Worm (Caenorhabditis elegans) whole organism, L4 larva: ENCODE results near the gene K07C11.8.

ENCODE experiments used
- F26F4.8 ChIP-seq: fragments of 200-800 bp; sonication (Bioruptor generic); conservative IDR thresholded peaks from 2 replicates; pipeline ENCODE4 v1.3.6; 2022; ENCODE audit warnings: missing genetic modification characterization, missing compliant biosample characterization
- F49E8.2 ChIP-seq: sonication (generic microtip); optimal IDR thresholded peaks from 2 replicates; lab custom pipeline; 2016; ENCODE audit warnings: missing compliant biosample characterization, mild to moderate bottlenecking, missing genetic modification characterization, borderline replicate concordance
- T26A8.4 ChIP-seq: fragments of 200-800 bp; sonication (Bioruptor generic); IDR thresholded peaks from 2 replicates; pipeline ENCODE4 v1.3.6; 2022; ENCODE audit warnings: missing genetic modification characterization, missing compliant biosample characterization
- Y75B8A.6 ChIP-seq: fragments of 200-800 bp; sonication (Bioruptor generic); IDR thresholded peaks from 2 replicates; pipeline ENCODE4 v1.3.6; 2022; ENCODE audit warnings: missing genetic modification reagents, missing genetic modification characterization, missing compliant biosample characterization
- ZK337.2 ChIP-seq: fragments of 200-800 bp; sonication (Bioruptor generic); IDR thresholded peaks from 2 replicates; pipeline ENCODE4 v1.3.6; 2022; ENCODE audit warnings: missing genetic modification reagents, missing genetic modification characterization, missing compliant biosample characterization
- aha-1 ChIP-seq: fragments of 150-350 bp; peaks from one replicate; lab custom pipeline; 2014; ENCODE audit warnings: missing biosample characterization, missing genetic modification characterization
- ama-1 ChIP-seq: fragments of 150-350 bp; optimal IDR thresholded peaks from 2 replicates; lab custom pipeline; 2014; ENCODE audit warnings: inconsistent platforms, mixed read lengths
- ceh-20 ChIP-seq: fragments of 200-800 bp; sonication (Bioruptor generic); IDR thresholded peaks from 2 replicates; pipeline ENCODE4 v1.3.6; 2022; ENCODE audit warnings: missing genetic modification reagents, missing genetic modification characterization, missing compliant biosample characterization
- ceh-28 ChIP-seq: fragments of 150-350 bp; optimal IDR thresholded peaks from 2 replicates; lab custom pipeline; 2014; ENCODE audit warnings: missing biosample characterization, missing genetic modification reagents, missing genetic modification characterization
- ceh-44 ChIP-seq: fragments of 200-800 bp; sonication (Bioruptor generic); IDR thresholded peaks from 2 replicates; pipeline ENCODE4 v1.3.6; 2022; ENCODE audit warnings: missing genetic modification reagents, missing genetic modification characterization, missing compliant biosample characterization
- ceh-82 ChIP-seq: sonication (generic microtip); optimal IDR thresholded peaks from 2 replicates; lab custom pipeline; 2017; ENCODE audit warnings: missing biosample characterization, missing genetic modification characterization
- cey-2 ChIP-seq: sonication (generic microtip); optimal IDR thresholded peaks from 3 replicates; lab custom pipeline; 2017; ENCODE audit warnings: missing genetic modification characterization, mild to moderate bottlenecking, missing compliant biosample characterization, antibody characterized with exemption, borderline replicate concordance; ENCODE audit not compliant: insufficient read depth
- daf-16 ChIP-seq, 3 experiments: sonication (generic microtip); optimal IDR thresholded peaks; 2 replicates each; lab custom pipeline; 2016 to 2017; ENCODE audit warnings: missing genetic modification characterization in 3 of 3, missing genetic modification reagents in 3 of 3, mild to moderate bottlenecking in 2 of 3, missing compliant biosample characterization in 2 of 3, missing biosample characterization in 1 of 3, moderate library complexity in 1 of 3
- dmd-6 ChIP-seq: fragments of 200-800 bp; sonication (Bioruptor generic); IDR thresholded peaks from 2 replicates; pipeline ENCODE4 v1.3.6; 2022; ENCODE audit warnings: missing genetic modification reagents, missing genetic modification characterization, missing compliant biosample characterization
- dmd-8 ChIP-seq: fragments of 200-800 bp; sonication (Bioruptor generic); IDR thresholded peaks from 2 replicates; pipeline ENCODE4 v1.3.6; 2022; ENCODE audit warnings: missing genetic modification characterization, missing compliant biosample characterization
- dpl-1 ChIP-seq: fragments of 150-350 bp; optimal IDR thresholded peaks from 2 replicates; lab custom pipeline; 2014; ENCODE audit warnings: missing biosample characterization, missing genetic modification reagents, missing genetic modification characterization
- duxl-1 ChIP-seq: sonication (generic microtip); optimal IDR thresholded peaks from 2 replicates; lab custom pipeline; 2016; ENCODE audit warnings: mild to moderate bottlenecking, missing genetic modification characterization, moderate library complexity, missing compliant biosample characterization; ENCODE audit not compliant: poor library complexity
- dve-1 ChIP-seq: sonication (generic microtip); optimal IDR thresholded peaks from 2 replicates; lab custom pipeline; 2017; ENCODE audit warnings: antibody characterized with exemption, mild to moderate bottlenecking, missing genetic modification characterization, missing compliant biosample characterization; ENCODE audit not compliant: insufficient read depth
- egl-27 ChIP-seq: sonication (generic microtip); optimal IDR thresholded peaks from 3 replicates; lab custom pipeline; 2017; ENCODE audit warnings: missing biosample characterization, missing genetic modification reagents, missing genetic modification characterization
- egl-43 ChIP-seq: fragments of 200-800 bp; sonication (Bioruptor generic); IDR thresholded peaks from 2 replicates; pipeline ENCODE4 v1.3.6; 2022; ENCODE audit warnings: missing genetic modification reagents, missing genetic modification characterization, missing compliant biosample characterization
- hlh-30 ChIP-seq: sonication (generic microtip); optimal IDR thresholded peaks from 2 replicates; lab custom pipeline; 2017; ENCODE audit warnings: antibody characterized with exemption, mild to moderate bottlenecking, missing genetic modification characterization, missing compliant biosample characterization; ENCODE audit not compliant: insufficient read depth
- hmg-1.1 ChIP-seq: fragments of 200-800 bp; sonication (Bioruptor generic); IDR thresholded peaks from 2 replicates; pipeline ENCODE4 v1.3.6; 2022; ENCODE audit warnings: missing genetic modification reagents, missing genetic modification characterization, missing compliant biosample characterization
- jun-1 ChIP-seq: fragments of 150-350 bp; optimal IDR thresholded peaks from 2 replicates; lab custom pipeline; 2014; ENCODE audit warnings: missing biosample characterization, missing genetic modification reagents, missing genetic modification characterization
- lim-7 ChIP-seq: fragments of 200-800 bp; sonication (Bioruptor generic); IDR thresholded peaks from 2 replicates; pipeline ENCODE4 v1.3.6; 2022; ENCODE audit warnings: missing genetic modification characterization, missing compliant biosample characterization
- lin-1 ChIP-seq: fragments of 200-800 bp; sonication (Bioruptor generic); IDR thresholded peaks from 2 replicates; pipeline ENCODE4 v1.3.6; 2022; ENCODE audit warnings: missing genetic modification reagents, missing genetic modification characterization, missing compliant biosample characterization
- lin-29 ChIP-seq: fragments of 200-800 bp; sonication (Bioruptor generic); IDR thresholded peaks from 2 replicates; pipeline ENCODE4 v1.3.6; 2022; ENCODE audit warnings: missing genetic modification reagents, missing genetic modification characterization, missing compliant biosample characterization
- madf-5 ChIP-seq, 2 experiments: fragments of 200-800 bp; sonication (Bioruptor generic); IDR thresholded peaks; 2 replicates each; pipeline ENCODE4 v1.3.6; 2022; ENCODE audit warnings: missing compliant biosample characterization in 2 of 2, missing genetic modification characterization in 2 of 2
- madf-9 ChIP-seq: fragments of 200-800 bp; sonication (Bioruptor generic); conservative IDR thresholded peaks from 2 replicates; pipeline ENCODE4 v1.3.6; 2022; ENCODE audit warnings: missing genetic modification reagents, missing genetic modification characterization, missing compliant biosample characterization
- mdt-29 ChIP-seq: fragments of 200-800 bp; sonication (Bioruptor generic); IDR thresholded peaks from 2 replicates; pipeline ENCODE4 v1.3.6; 2022; ENCODE audit warnings: missing genetic modification reagents, missing genetic modification characterization, missing compliant biosample characterization
- mes-2 ChIP-seq: sonication (generic microtip); optimal IDR thresholded peaks from 2 replicates; lab custom pipeline; 2016; ENCODE audit warnings: missing genotype, mild to moderate bottlenecking, missing genetic modification characterization, missing compliant biosample characterization; ENCODE audit not compliant: poor library complexity, severe bottlenecking
- mxl-2 ChIP-seq: fragments of 200-800 bp; sonication (Bioruptor generic); conservative IDR thresholded peaks from 2 replicates; pipeline ENCODE4 v1.3.6; 2022; ENCODE audit warnings: missing genetic modification reagents, missing genetic modification characterization, missing compliant biosample characterization
- mxl-3 ChIP-seq: fragments of 200-800 bp; sonication (Bioruptor generic); optimal IDR thresholded peaks from 2 replicates; lab custom pipeline; 2018; ENCODE audit warnings: mild to moderate bottlenecking, missing genetic modification characterization, missing compliant biosample characterization
- nhr-25 ChIP-seq: sonication (generic microtip); optimal IDR thresholded peaks from 2 replicates; lab custom pipeline; 2017; ENCODE audit warnings: missing genetic modification characterization, mild to moderate bottlenecking, missing compliant biosample characterization, antibody characterized with exemption, moderate library complexity, borderline replicate concordance; ENCODE audit not compliant: insufficient read depth
- nhr-42 ChIP-seq: fragments of 200-800 bp; sonication (Bioruptor generic); IDR thresholded peaks from 2 replicates; pipeline ENCODE4 v1.3.6; 2022; ENCODE audit warnings: missing genetic modification characterization, missing compliant biosample characterization
- nhr-76 ChIP-seq: fragments of 150-350 bp; optimal IDR thresholded peaks from 2 replicates; lab custom pipeline; 2014; ENCODE audit warnings: missing biosample characterization, missing genetic modification characterization
- nhr-77 ChIP-seq: fragments of 150-350 bp; optimal IDR thresholded peaks from 2 replicates; lab custom pipeline; 2014; ENCODE audit warnings: missing biosample characterization, missing genetic modification characterization
- sdz-12 ChIP-seq: fragments of 200-800 bp; sonication (Bioruptor generic); optimal IDR thresholded peaks from 2 replicates; lab custom pipeline; 2018; ENCODE audit warnings: mild to moderate bottlenecking, missing genetic modification characterization, missing compliant biosample characterization
- snpc-1.2 ChIP-seq: fragments of 200-800 bp; sonication (Bioruptor generic); IDR thresholded peaks from 2 replicates; pipeline ENCODE4 v1.3.6; 2022; ENCODE audit warnings: missing genetic modification reagents, missing genetic modification characterization, missing compliant biosample characterization
- snpc-4 ChIP-seq: fragments of 150-350 bp; optimal IDR thresholded peaks from 2 replicates; lab custom pipeline; 2014; ENCODE audit warnings: missing biosample characterization, missing genetic modification characterization
- spr-3 ChIP-seq: fragments of 200-800 bp; sonication (Bioruptor generic); optimal IDR thresholded peaks from 2 replicates; lab custom pipeline; 2018; ENCODE audit warnings: mild to moderate bottlenecking, missing genetic modification characterization, missing compliant biosample characterization
- tag-97 ChIP-seq: fragments of 200-800 bp; sonication (Bioruptor generic); IDR thresholded peaks from 2 replicates; pipeline ENCODE4 v1.3.6; 2022; ENCODE audit warnings: missing genetic modification characterization, missing compliant biosample characterization
- tra-1 ChIP-seq: fragments of 200-800 bp; sonication (Bioruptor generic); IDR thresholded peaks from 2 replicates; pipeline ENCODE4 v1.3.6; 2022; ENCODE audit warnings: missing genetic modification reagents, missing genetic modification characterization, missing compliant biosample characterization
- vab-7 ChIP-seq: fragments of 200-800 bp; sonication (Bioruptor generic); IDR thresholded peaks from 2 replicates; pipeline ENCODE4 v1.3.6; 2022; ENCODE audit warnings: missing genetic modification reagents, missing genetic modification characterization, missing compliant biosample characterization
- zag-1 ChIP-seq: fragments of 150-350 bp; optimal IDR thresholded peaks from 2 replicates; lab custom pipeline; 2014; ENCODE audit warnings: missing biosample characterization, missing genetic modification characterization
- zip-2 ChIP-seq: fragments of 150-350 bp; optimal IDR thresholded peaks from 2 replicates; lab custom pipeline; 2014; ENCODE audit warnings: missing biosample characterization, missing genetic modification characterization
- ztf-7 ChIP-seq: fragments of 150-350 bp; optimal IDR thresholded peaks from 2 replicates; lab custom pipeline; 2014; ENCODE audit warnings: missing biosample characterization, missing genetic modification characterization

Gene K07C11.8

DNA sequence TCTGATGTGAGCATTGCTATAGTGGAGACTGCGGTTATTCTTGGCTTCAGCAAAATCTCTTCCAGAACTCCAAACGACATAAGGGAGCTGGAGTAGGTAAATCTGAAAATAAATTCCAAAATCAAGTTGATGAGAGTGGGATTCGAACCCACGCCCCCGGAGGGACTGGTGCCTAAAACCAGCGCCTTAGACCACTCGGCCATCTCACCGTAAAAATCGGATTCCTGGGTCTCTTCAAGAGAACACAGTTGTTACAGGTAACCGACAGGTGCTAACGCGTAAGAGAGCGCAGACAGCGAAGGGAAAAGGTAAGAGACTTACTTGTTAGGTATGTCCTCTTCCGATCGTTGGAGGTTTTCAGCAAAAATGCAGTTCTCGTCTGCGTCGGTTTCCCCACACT, 17.6 kb upstream of the K07C11.8 start (continued):
- TF ChIP-seq dve-1 (tag; lab: Kevin White, UChicago): peak; percentile 66
- TF ChIP-seq ceh-44 (GFP tag; lab: Robert Waterston, UW): no peak
- TF ChIP-seq ztf-7 (tag; lab: Kevin White, UChicago): no peak
- peak; percentile 61 for TF ChIP-seq snpc-4 (tag; lab: Kevin White, UChicago)
- no peak for TF ChIP-seq F49E8.2 (tag; lab: Kevin White, UChicago)
- TF ChIP-seq ceh-20: no peak
- peak; percentile 2 for TF ChIP-seq sdz-12 (GFP tag; lab: Kevin White, UChicago)
- TF ChIP-seq jun-1: no peak
- TF ChIP-seq tag-97 (GFP tag; lab: Robert Waterston, UW): no peak
- TF ChIP-seq cey-2 (tag; lab: Kevin White, UChicago): no peak
- TF ChIP-seq mdt-29 (GFP tag; lab: Robert Waterston, UW): no peak
- no peak for TF ChIP-seq egl-27 (tag; lab: Kevin White, UChicago)
- TF ChIP-seq mxl-2 (GFP tag; lab: Robert Waterston, UW): no peak; the same call in 1 of the 2 replicates
- TF ChIP-seq nhr-25 (tag; lab: Kevin White, UChicago): no peak
- no peak for TF ChIP-seq spr-3 (GFP tag; lab: Kevin White, UChicago)
- no peak for TF ChIP-seq mes-2 (tag; lab: Kevin White, UChicago)
- no peak for TF ChIP-seq lin-29 (GFP tag; lab: Robert Waterston, UW)
- no peak for TF ChIP-seq zag-1
- TF ChIP-seq nhr-42 (GFP tag; lab: Robert Waterston, UW): peak; percentile 39; the same call in 1 of the 2 replicates
- no peak for TF ChIP-seq ama-1 (lab: Kevin White, UChicago)
- no peak for TF ChIP-seq zip-2 (tag; lab: Kevin White, UChicago)

DNA sequence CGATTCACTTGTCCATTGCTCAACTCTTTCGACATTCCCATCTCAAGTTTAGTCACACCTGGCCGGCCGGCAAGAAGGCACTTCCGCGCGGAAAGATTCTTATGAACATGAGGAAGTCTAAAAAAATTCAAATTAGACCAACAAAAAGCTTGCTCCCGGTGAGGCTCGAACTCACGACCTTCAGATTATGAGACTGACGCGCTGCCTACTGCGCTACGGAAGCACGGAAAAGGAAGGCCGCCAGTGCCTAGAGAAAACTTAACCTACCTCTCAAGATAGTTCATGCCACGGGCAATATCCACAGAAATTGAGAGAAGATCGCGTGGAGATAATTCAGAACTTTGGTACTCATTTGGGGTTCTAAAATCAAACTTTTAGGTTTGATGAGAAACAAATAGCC, 12.4 kb upstream of the K07C11.8 start:
- TF ChIP-seq ceh-28 (tag; lab: Kevin White, UChicago) (no peak), madf-5 (GFP tag; IDR thresholded peaks at IDR 0.05; lab: Robert Waterston, UW) (0 out of 4 replicates have a peak, but pooled peaks have one; percentile 38), snpc-4 (tag; lab: Kevin White, UChicago) (peak; percentile 55), nhr-77 (tag; lab: Kevin White, UChicago) (no peak), tra-1 (0 out of 2 replicates have a peak, but pooled peaks have one; percentile 54), daf-16 (GFP tag; optimal IDR thresholded peaks at IDR 0.05; lab: Kevin White, UChicago) (no peak), daf-16 (tag; optimal IDR thresholded peaks at IDR 0.05; lab: Kevin White, UChicago) (peak; percentile 33), dpl-1 (GFP tag; lab: Kevin White, UChicago) (no peak), dmd-6 (GFP tag; lab: Robert Waterston, UW) (peak; percentile 52), lim-7 (GFP tag; lab: Robert Waterston, UW) (peak; percentile 77), dmd-8 (0 out of 2 replicates have a peak, but pooled peaks have one; percentile 32), aha-1 (tag; lab: Kevin White, UChicago) (peak; percentile 54), snpc-1.2 (GFP tag; lab: Robert Waterston, UW) (peak; percentile 32; the same call in 1 of the 2 replicates), T26A8.4 (GFP tag; lab: Robert Waterston, UW) (peak; percentile 47; the same call in 1 of the 2 replicates), ceh-44 (GFP tag; lab: Robert Waterston, UW) (peak; percentile 53; the same call in 1 of the 2 replicates), ceh-82 (tag; lab: Kevin White, UChicago) (no peak), Y75B8A.6 (no peak), nhr-76 (no peak), vab-7 (GFP tag; lab: Robert Waterston, UW) (peak; percentile 60; the same call in 1 of the 2 replicates), madf-9 (GFP tag; lab: Robert Waterston, UW) (0 out of 2 replicates have a peak, but pooled peaks have one; percentile 35), egl-43 (GFP tag; lab: Robert Waterston, UW) (peak; percentile 75), ZK337.2 (GFP tag; lab: Robert Waterston, UW) (peak; percentile 26; the same call in 1 of the 2 replicates), duxl-1 (tag; lab: Kevin White, UChicago) (peak; percentile 6), lin-1 (GFP tag; lab: Robert Waterston, UW) (no peak), F26F4.8 (GFP tag; lab: Robert Waterston, UW) (0 out of 2 replicates have a peak, but pooled peaks have one; percentile 21), mxl-3 (GFP tag; lab: Kevin White, UChicago) (peak; percentile 18), mes-2 (tag; lab: Kevin White, UChicago) (peak; percentile 64), hlh-30 (tag; lab: Kevin White, UChicago) (peak; percentile 0), hmg-1.1 (0 out of 2 replicates have a peak, but pooled peaks have one; percentile 29)
